Fruit fly (Drosophila melanogaster): Measurements from ENCODE around the gene CG42831.

- no peak for TF ChIP-seq Gug (GFP tag; IDR thresholded peaks at IDR 0.05)
- TF ChIP-seq ss (GFP tag; optimal IDR thresholded peaks at IDR 0.05), result peak in 1 of 2 experiments; percentile 13
- no peak for TF ChIP-seq dac (GFP tag; optimal IDR thresholded peaks at IDR 0.05)
- TF ChIP-seq spab (GFP tag; optimal IDR thresholded peaks at IDR 0.05), result no peak
- TF ChIP-seq Eip75B (GFP tag; optimal IDR thresholded peaks at IDR 0.05), result no peak
- TF ChIP-seq fkh (GFP tag; optimal IDR thresholded peaks at IDR 0.05), result no peak
These were observed 27.3 kb downstream of the CG42831 start for dm6 chr3L:10841905-10842304.

Data from whole organism, prepupa.